Worm (Caenorhabditis elegans) whole organism, young adult: Measurements from ENCODE around the gene Y6E2A.5.
A peak's percentile ranks its signal among the peaks of the same experiment; 100 is the strongest.

Source experiments
- B0019.2 ChIP-seq: fragments of 200-800 bp; sonication (Bioruptor generic); conservative IDR thresholded peaks from 2 replicates; pipeline ENCODE4 v1.3.6; 2022; ENCODE audit warnings: missing genetic modification reagents, missing genetic modification characterization, missing compliant biosample characterization
- B0035.1 ChIP-seq: sonication (generic microtip); optimal IDR thresholded peaks from 2 replicates; lab custom pipeline; 2016; ENCODE audit warnings: missing genetic modification characterization, mild to moderate bottlenecking, missing compliant biosample characterization, missing genotype, missing genetic modification reagents
- D2030.7 ChIP-seq: fragments of 200-800 bp; sonication (Bioruptor generic); IDR thresholded peaks from 2 replicates; pipeline ENCODE4 v1.3.6; 2022; ENCODE audit warnings: missing genetic modification reagents, missing genetic modification characterization, missing compliant biosample characterization
- F37B4.10 ChIP-seq: fragments of 200-800 bp; sonication (Bioruptor generic); IDR thresholded peaks from 2 replicates; pipeline ENCODE4 v1.3.6; 2022; ENCODE audit warnings: missing genetic modification characterization, missing compliant biosample characterization
- K11D2.4 ChIP-seq: fragments of 200-800 bp; sonication (Bioruptor generic); IDR thresholded peaks from 2 replicates; pipeline ENCODE4 v1.3.6; 2022; ENCODE audit warnings: missing genetic modification reagents, missing genetic modification characterization, missing compliant biosample characterization
- Y53F4B.3 ChIP-seq: fragments of 200-800 bp; sonication (Bioruptor generic); IDR thresholded peaks from 2 replicates; pipeline ENCODE4 v1.3.6; 2022; ENCODE audit warnings: missing genetic modification reagents, missing genetic modification characterization, missing compliant biosample characterization
- Y67H2A.10 ChIP-seq: fragments of 200-800 bp; sonication (Bioruptor generic); conservative IDR thresholded peaks from 2 replicates; pipeline ENCODE4 v1.3.6; 2022; ENCODE audit warnings: missing genetic modification reagents, missing genetic modification characterization, missing compliant biosample characterization
- Y95B8A.8 ChIP-seq: fragments of 200-800 bp; sonication (Bioruptor generic); IDR thresholded peaks from 2 replicates; pipeline ENCODE4 v1.3.6; 2022; ENCODE audit warnings: missing genetic modification reagents, missing genetic modification characterization, missing compliant biosample characterization
- akir-1 ChIP-seq: fragments of 200-800 bp; sonication (Bioruptor generic); optimal IDR thresholded peaks from 2 replicates; lab custom pipeline; 2018; ENCODE audit warnings: mild to moderate bottlenecking, missing genetic modification characterization, moderate library complexity, missing compliant biosample characterization
- attf-5 ChIP-seq: fragments of 200-800 bp; sonication (Bioruptor generic); optimal IDR thresholded peaks from 2 replicates; lab custom pipeline; 2018; ENCODE audit warnings: mild to moderate bottlenecking, missing genetic modification characterization, missing compliant biosample characterization
- bed-2 ChIP-seq: fragments of 200-800 bp; sonication (Bioruptor generic); IDR thresholded peaks from 2 replicates; pipeline ENCODE4 v1.3.6; 2022; ENCODE audit warnings: missing genetic modification reagents, missing genetic modification characterization, missing compliant biosample characterization
- ccch-3 ChIP-seq: fragments of 200-800 bp; sonication (Bioruptor generic); optimal IDR thresholded peaks from 2 replicates; lab custom pipeline; 2018; ENCODE audit warnings: mild to moderate bottlenecking, missing genetic modification characterization, missing compliant biosample characterization
- cebp-1 ChIP-seq, 2 experiments: fragments of 200-800 bp in 1 of 2; sonication (Bioruptor generic) in 1 of 2; sonication (generic microtip) in 1 of 2; IDR thresholded peaks in 1 of 2; optimal IDR thresholded peaks in 1 of 2; 2 replicates each; pipeline versions ENCODE4 v1.3.6 to Lab custom; 2017 to 2022; ENCODE audit warnings: missing compliant biosample characterization in 2 of 2, missing genetic modification characterization in 2 of 2, mild to moderate bottlenecking in 1 of 2, missing genetic modification reagents in 1 of 2, moderate library complexity in 1 of 2
- ceh-27 ChIP-seq: fragments of 200-800 bp; sonication (Bioruptor generic); optimal IDR thresholded peaks from 2 replicates; lab custom pipeline; 2018; ENCODE audit warnings: mild to moderate bottlenecking, missing genetic modification characterization, moderate library complexity, missing compliant biosample characterization
- ceh-79 ChIP-seq: sonication (generic microtip); optimal IDR thresholded peaks from 2 replicates; lab custom pipeline; 2017; ENCODE audit warnings: mild to moderate bottlenecking, missing genetic modification characterization, missing compliant biosample characterization
- ceh-91 ChIP-seq: fragments of 200-800 bp; sonication (Bioruptor generic); IDR thresholded peaks from 2 replicates; pipeline ENCODE4 v1.3.6; 2022; ENCODE audit warnings: missing genetic modification reagents, missing genetic modification characterization, missing compliant biosample characterization
- die-1 ChIP-seq: sonication (generic microtip); optimal IDR thresholded peaks from 2 replicates; lab custom pipeline; 2016; ENCODE audit warnings: missing genotype, mild to moderate bottlenecking, missing genetic modification characterization, missing compliant biosample characterization
- dox-1 ChIP-seq: fragments of 200-800 bp; sonication (Bioruptor generic); IDR thresholded peaks from 2 replicates; pipeline ENCODE4 v1.3.6; 2022; ENCODE audit warnings: missing genetic modification reagents, missing genetic modification characterization, missing compliant biosample characterization
- dpl-1 ChIP-seq: fragments of 150-350 bp; optimal IDR thresholded peaks from 2 replicates; lab custom pipeline; 2014; ENCODE audit warnings: missing biosample characterization, missing genetic modification reagents, missing genetic modification characterization
- egl-44 ChIP-seq: fragments of 200-800 bp; sonication (Bioruptor generic); IDR thresholded peaks from 2 replicates; pipeline ENCODE4 v1.3.6; 2022; ENCODE audit warnings: missing genetic modification reagents, missing genetic modification characterization, missing compliant biosample characterization
- ekl-4 ChIP-seq: fragments of 200-800 bp; sonication (Bioruptor generic); IDR thresholded peaks from 2 replicates; pipeline ENCODE4 v1.3.6; 2022; ENCODE audit warnings: missing genetic modification reagents, missing genetic modification characterization, missing compliant biosample characterization
- lin-35 ChIP-seq, 3 experiments: fragments of 150-350 bp in 2 of 3; sonication (generic microtip) in 1 of 3; optimal IDR thresholded peaks; 2 replicates each; lab custom pipeline; 2014 to 2018; ENCODE audit warnings: missing biosample characterization in 3 of 3, missing genetic modification characterization in 3 of 3, missing genetic modification reagents in 3 of 3
- lir-1 ChIP-seq: fragments of 200-800 bp; sonication (Bioruptor generic); conservative IDR thresholded peaks from 2 replicates; pipeline ENCODE4 v1.3.6; 2022; ENCODE audit warnings: missing genetic modification reagents, missing genetic modification characterization, missing compliant biosample characterization
- madf-3 ChIP-seq: fragments of 200-800 bp; sonication (Bioruptor generic); IDR thresholded peaks from 2 replicates; pipeline ENCODE4 v1.3.6; 2022; ENCODE audit warnings: missing genetic modification reagents, missing genetic modification characterization, missing compliant biosample characterization
- madf-6 ChIP-seq: fragments of 200-800 bp; sonication (Bioruptor generic); IDR thresholded peaks from 2 replicates; pipeline ENCODE4 v1.3.6; 2022; ENCODE audit warnings: missing genetic modification reagents, missing genetic modification characterization, missing compliant biosample characterization
- madf-8 ChIP-seq: fragments of 200-800 bp; sonication (Bioruptor generic); conservative IDR thresholded peaks from 2 replicates; pipeline ENCODE4 v1.3.6; 2022; ENCODE audit warnings: missing genetic modification reagents, missing genetic modification characterization, missing compliant biosample characterization
- nhr-27 ChIP-seq: fragments of 200-800 bp; sonication (Bioruptor generic); optimal IDR thresholded peaks from 2 replicates; lab custom pipeline; 2018; ENCODE audit warnings: mild to moderate bottlenecking, missing genetic modification characterization, moderate library complexity, missing compliant biosample characterization
- rec-8 ChIP-seq, 2 experiments: sonication (generic microtip); optimal IDR thresholded peaks; 2 replicates each; lab custom pipeline; 2016; ENCODE audit warnings: mild to moderate bottlenecking in 2 of 2, missing genetic modification characterization in 2 of 2, missing genetic modification reagents in 2 of 2, missing genotype in 2 of 2, missing biosample characterization in 1 of 2, missing compliant biosample characterization in 1 of 2, moderate library complexity in 1 of 2
- rpc-1 ChIP-seq, 2 experiments: fragments of 150-350 bp in 1 of 2; sonication (generic microtip) in 1 of 2; optimal IDR thresholded peaks; 2 replicates each; lab custom pipeline; 2014 to 2018; ENCODE audit warnings: missing biosample characterization in 1 of 2, missing genetic modification characterization in 1 of 2, missing genetic modification reagents in 1 of 2, missing genotype in 1 of 2
- sdz-38 ChIP-seq: sonication (generic microtip); optimal IDR thresholded peaks from 2 replicates; lab custom pipeline; 2016; ENCODE audit warnings: missing genotype, missing genetic modification characterization, missing compliant biosample characterization
- snpc-3.4 ChIP-seq: sonication (generic microtip); optimal IDR thresholded peaks from 2 replicates; lab custom pipeline; 2017; ENCODE audit warnings: missing genetic modification characterization, mild to moderate bottlenecking, missing compliant biosample characterization, antibody characterized with exemption, moderate library complexity, missing genotype, missing genetic modification reagents
- sptf-2 ChIP-seq: fragments of 200-800 bp; sonication (Bioruptor generic); optimal IDR thresholded peaks from 2 replicates; lab custom pipeline; 2018; ENCODE audit warnings: mild to moderate bottlenecking, missing genetic modification characterization, missing compliant biosample characterization
- zfh-2 ChIP-seq: fragments of 200-800 bp; sonication (Bioruptor generic); conservative IDR thresholded peaks from 2 replicates; pipeline ENCODE4 v1.3.6; 2022; ENCODE audit warnings: missing genetic modification reagents, missing genetic modification characterization, missing compliant biosample characterization
- ztf-18 ChIP-seq: sonication (generic microtip); optimal IDR thresholded peaks from 2 replicates; lab custom pipeline; 2016; ENCODE audit warnings: missing genotype, mild to moderate bottlenecking, missing genetic modification characterization, missing compliant biosample characterization
- ztf-22 ChIP-seq: fragments of 200-800 bp; sonication (Bioruptor generic); optimal IDR thresholded peaks from 2 replicates; lab custom pipeline; 2018; ENCODE audit warnings: mild to moderate bottlenecking, missing genetic modification characterization, moderate library complexity, missing compliant biosample characterization

Y6E2A.5 gene

DNA sequence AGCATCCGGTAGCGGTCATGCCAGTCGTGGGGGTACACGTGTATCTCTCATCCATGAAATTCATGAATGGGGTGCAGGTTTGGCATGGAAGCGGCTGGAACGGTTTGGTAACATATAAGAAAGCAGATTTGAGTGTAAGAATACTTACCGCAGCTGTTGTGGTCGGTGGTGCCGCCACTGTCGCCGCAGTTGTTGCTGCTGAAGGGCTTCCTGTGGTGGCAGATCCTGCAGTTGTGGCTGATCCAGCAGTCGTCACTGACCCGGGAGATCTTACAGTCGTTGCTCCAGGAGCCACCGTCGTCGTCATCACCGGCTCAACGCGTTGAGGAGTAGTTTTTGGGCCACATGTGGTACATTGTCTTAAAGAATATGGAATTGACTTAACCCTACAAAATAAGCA, 14.6 kb upstream of the Y6E2A.5 start:
- no peak for TF ChIP-seq Y67H2A.10 (GFP tag; lab: Robert Waterston, UW)
- TF ChIP-seq lir-1: no peak
- peak; percentile 79 for TF ChIP-seq zfh-2

DNA sequence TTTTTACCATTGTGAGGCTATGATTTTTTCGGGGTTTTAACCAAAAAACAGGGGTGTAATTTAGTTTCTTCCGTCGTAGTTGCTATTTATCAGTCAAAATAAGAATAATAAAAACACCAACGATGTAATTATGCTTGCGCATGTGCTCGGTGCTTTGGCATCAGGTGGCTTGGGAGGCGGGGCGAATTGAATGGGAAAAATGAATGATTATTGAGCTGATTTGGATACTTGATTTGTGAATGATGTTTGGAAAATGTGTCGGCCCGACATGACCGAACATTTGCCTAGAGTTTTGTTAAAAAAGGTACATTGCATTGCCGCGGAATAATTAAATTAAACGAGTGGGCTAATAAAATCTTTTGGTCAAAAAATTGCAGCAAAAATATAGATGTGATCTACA, 13.7 kb upstream of the Y6E2A.5 start, which contains the start of gene str-38:
Gene str-38, minus strand, starts transcription at position 101 of the 400 bp plus-strand sequence.
- TF ChIP-seq madf-6 (GFP tag; lab: Robert Waterston, UW): no peak
- no peak for TF ChIP-seq madf-8 (GFP tag; lab: Robert Waterston, UW)
- TF ChIP-seq snpc-3.4 (tag; lab: Kevin White, UChicago): no peak
- no peak for TF ChIP-seq bed-2 (GFP tag; lab: Robert Waterston, UW)
- no peak for TF ChIP-seq ceh-91 (GFP tag; lab: Robert Waterston, UW)
- TF ChIP-seq ceh-79: no peak
- no peak for TF ChIP-seq D2030.7 (GFP tag; lab: Robert Waterston, UW)
- TF ChIP-seq ztf-18 (tag; lab: Kevin White, UChicago): no peak
- TF ChIP-seq sptf-2: no peak
- no peak for TF ChIP-seq rpc-1 (optimal IDR thresholded peaks at IDR 0.05; lab: Kevin White, UChicago)
- no peak for TF ChIP-seq rpc-1 (tag; optimal IDR thresholded peaks at IDR 0.05; lab: Kevin White, UChicago)
- TF ChIP-seq ccch-3: no peak
- TF ChIP-seq K11D2.4 (GFP tag; lab: Robert Waterston, UW): no peak
- no peak for TF ChIP-seq cebp-1 (GFP tag; IDR thresholded peaks at IDR 0.05; lab: Robert Waterston, UW)
- TF ChIP-seq cebp-1 (tag; optimal IDR thresholded peaks at IDR 0.05; lab: Kevin White, UChicago): no peak
- TF ChIP-seq B0035.1: no peak
- no peak for TF ChIP-seq dox-1 (GFP tag; lab: Robert Waterston, UW)
- no peak for TF ChIP-seq rec-8 (tag; optimal IDR thresholded peaks at IDR 0.05; lab: Kevin White, UChicago)
- no peak for TF ChIP-seq lin-35 (GFP tag; optimal IDR thresholded peaks at IDR 0.05; lab: Kevin White, UChicago)

DNA sequence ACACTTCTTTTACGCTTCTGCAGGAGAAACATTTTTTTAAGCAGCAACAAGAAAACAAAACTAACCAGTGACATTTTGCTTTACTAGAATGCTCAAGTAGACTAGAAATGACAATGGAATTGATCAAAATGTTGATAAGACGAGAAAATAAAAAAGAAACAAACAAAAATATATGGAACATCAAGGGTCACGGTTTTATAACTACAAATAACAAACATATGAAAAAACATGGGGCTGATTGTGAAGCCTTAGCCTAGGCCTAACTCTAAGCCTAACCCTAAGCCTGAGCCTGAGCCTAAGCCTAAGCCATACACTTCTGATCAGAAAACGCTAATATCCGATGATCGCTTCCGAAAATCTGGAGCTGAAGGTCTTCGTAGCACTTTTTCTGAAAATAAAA, 12.0 kb upstream of the Y6E2A.5 start, which contains the start of gene Y6E2A.10:
Gene Y6E2A.10, minus strand, starts transcription at position 101 of the 400 bp plus-strand sequence.
- TF ChIP-seq die-1 (tag; lab: Kevin White, UChicago) (no peak), egl-44 (no peak), akir-1 (no peak), Y53F4B.3 (GFP tag; lab: Robert Waterston, UW) (no peak), ztf-22 (GFP tag; lab: Kevin White, UChicago) (no peak), dpl-1 (GFP tag; lab: Kevin White, UChicago) (no peak), madf-3 (no peak), ceh-91 (GFP tag; lab: Robert Waterston, UW) (no peak), zfh-2 (no peak), nhr-27 (no peak), Y67H2A.10 (GFP tag; lab: Robert Waterston, UW) (no peak), ekl-4 (GFP tag; lab: Robert Waterston, UW) (no peak), F37B4.10 (no peak), B0019.2 (no peak), attf-5 (GFP tag; lab: Kevin White, UChicago) (no peak), ceh-79 (no peak), Y95B8A.8 (GFP tag; lab: Robert Waterston, UW) (no peak), ceh-27 (no peak), sdz-38 (tag; lab: Kevin White, UChicago) (no peak)
- TF ChIP-seq, all 124 proteins: peak for 0
